Worm (Caenorhabditis elegans) whole organism, early embryonic: ENCODE measurements around the gene rabx-5.

Experiments used
- B0310.2 ChIP-seq: sonication (generic microtip); optimal IDR thresholded peaks from 2 replicates; lab custom pipeline; 2016; ENCODE audit warnings: mild to moderate bottlenecking, missing genetic modification characterization, missing compliant biosample characterization
- F13C5.2 ChIP-seq: sonication (generic microtip); optimal IDR thresholded peaks from 2 replicates; lab custom pipeline; 2017; ENCODE audit warnings: mild to moderate bottlenecking, missing genetic modification characterization, inconsistent platforms, missing compliant biosample characterization
- aly-1 ChIP-seq: sonication (generic microtip); optimal IDR thresholded peaks from 2 replicates; lab custom pipeline; 2016; ENCODE audit warnings: missing genetic modification characterization, missing compliant biosample characterization
- ama-1 ChIP-seq: fragments of 150-350 bp; optimal IDR thresholded peaks from 2 replicates; lab custom pipeline; 2014
- ceh-13 ChIP-seq: fragments of 200-800 bp; sonication (Bioruptor generic); optimal IDR thresholded peaks from 2 replicates; lab custom pipeline; 2018; ENCODE audit warnings: mild to moderate bottlenecking, missing genetic modification characterization, missing compliant biosample characterization
- ceh-36 ChIP-seq: sonication (generic microtip); optimal IDR thresholded peaks from 2 replicates; lab custom pipeline; 2016; ENCODE audit warnings: missing genetic modification characterization, inconsistent platforms, missing compliant biosample characterization
- ets-7 ChIP-seq: sonication (generic microtip); optimal IDR thresholded peaks from 2 replicates; lab custom pipeline; 2016; ENCODE audit warnings: missing genotype, missing genetic modification characterization, missing compliant biosample characterization
- flt-1 ChIP-seq: fragments of 200-800 bp; sonication (Bioruptor generic); IDR thresholded peaks from 2 replicates; pipeline ENCODE4 v1.3.6; 2022; ENCODE audit warnings: missing genetic modification characterization, missing compliant biosample characterization
- hmbx-1 ChIP-seq: sonication (generic microtip); optimal IDR thresholded peaks from 2 replicates; lab custom pipeline; 2016; ENCODE audit warnings: mild to moderate bottlenecking, missing genetic modification characterization, missing compliant biosample characterization
- hmg-4 ChIP-seq: fragments of 200-800 bp; sonication (Bioruptor generic); optimal IDR thresholded peaks from 2 replicates; lab custom pipeline; 2018; ENCODE audit warnings: mild to moderate bottlenecking, missing genetic modification characterization, missing compliant biosample characterization
- hnd-1 ChIP-seq: sonication (generic microtip); optimal IDR thresholded peaks from 2 replicates; lab custom pipeline; 2016; ENCODE audit warnings: missing genetic modification characterization, missing compliant biosample characterization
- pes-1 ChIP-seq: fragments of 200-800 bp; sonication (Bioruptor generic); IDR thresholded peaks from 2 replicates; pipeline ENCODE4 v1.3.6; 2022; ENCODE audit warnings: missing genetic modification reagents, missing genetic modification characterization, missing compliant biosample characterization
- scrt-1 ChIP-seq: fragments of 200-800 bp; sonication (Bioruptor generic); IDR thresholded peaks from 2 replicates; pipeline ENCODE4 v1.3.6; 2022; ENCODE audit warnings: missing genetic modification characterization, missing compliant biosample characterization
- sea-1 ChIP-seq: fragments of 200-800 bp; sonication (Bioruptor generic); conservative IDR thresholded peaks from 2 replicates; pipeline ENCODE4 v1.3.6; 2022; ENCODE audit warnings: missing genetic modification characterization, missing compliant biosample characterization
- tbx-11 ChIP-seq: fragments of 200-800 bp; sonication (Bioruptor generic); IDR thresholded peaks from 2 replicates; pipeline ENCODE4 v1.3.6; 2022; ENCODE audit warnings: missing genetic modification characterization, missing compliant biosample characterization
- tbx-37 ChIP-seq: fragments of 200-800 bp; sonication (Bioruptor generic); conservative IDR thresholded peaks from 2 replicates; pipeline ENCODE4 v1.3.6; 2022; ENCODE audit warnings: missing genetic modification reagents, missing genetic modification characterization, missing compliant biosample characterization
- tra-4 ChIP-seq: sonication (generic microtip); optimal IDR thresholded peaks from 2 replicates; lab custom pipeline; 2017; ENCODE audit warnings: missing genetic modification characterization, missing compliant biosample characterization

The rabx-5 gene

DNA sequence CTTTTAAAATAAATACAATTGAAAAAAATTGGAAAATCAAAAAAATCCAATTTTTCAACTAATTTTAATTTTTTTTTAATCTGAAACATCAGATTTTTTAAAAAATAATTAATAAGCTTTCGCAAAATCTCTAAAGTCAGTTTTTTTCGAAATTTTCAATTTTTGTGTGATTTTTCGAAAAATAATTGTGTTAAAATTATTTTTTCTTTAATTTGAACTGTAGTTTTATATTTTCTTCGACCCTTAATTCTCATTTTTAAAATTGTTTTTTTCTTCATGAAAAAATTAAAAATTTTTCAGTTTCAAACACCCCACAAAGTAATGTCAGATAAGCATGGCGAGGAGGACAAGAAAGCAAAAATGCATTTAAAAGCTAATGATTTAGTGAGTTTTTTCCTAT lies at the start of gene rabx-5:
TSS of gene rabx-5 (plus strand) at position 301 of the 400 bp plus-strand sequence.
- TF ChIP-seq tbx-37 (GFP tag; lab: Robert Waterston, UW): no peak
- no peak for TF ChIP-seq flt-1 (GFP tag; lab: Robert Waterston, UW)
- TF ChIP-seq hnd-1: no peak
- TF ChIP-seq hmbx-1 (tag; lab: Kevin White, UChicago): no peak
- no peak for TF ChIP-seq F13C5.2 (tag; lab: Kevin White, UChicago)
- no peak for TF ChIP-seq tra-4 (tag; lab: Kevin White, UChicago)
- TF ChIP-seq scrt-1 (GFP tag; lab: Robert Waterston, UW): no peak

DNA sequence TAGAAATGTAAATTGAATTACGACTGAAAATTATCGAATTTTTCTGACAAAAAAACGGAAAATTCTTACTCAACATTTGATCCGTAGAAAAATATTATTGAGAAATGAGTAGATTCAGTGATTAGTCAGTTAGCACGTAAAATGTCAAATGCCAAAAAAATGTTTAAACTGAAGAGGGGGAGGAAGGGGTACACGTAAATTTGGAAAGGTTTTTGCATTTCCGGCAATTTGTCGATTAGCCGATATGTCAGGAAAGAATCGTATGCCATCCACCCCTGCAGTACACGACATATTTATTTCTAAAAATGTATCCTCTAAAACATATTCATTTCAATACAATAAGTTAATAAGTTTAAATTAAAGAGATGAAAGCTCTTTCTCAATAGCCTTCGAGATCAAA lies 47.2 kb upstream of the rabx-5 start, which contains the start of gene T21C12.4:
TSS of gene T21C12.4 (minus strand) at position 101 of the 400 bp plus-strand sequence.
- TF ChIP-seq hmg-4 (no peak), flt-1 (GFP tag; lab: Robert Waterston, UW) (no peak), sea-1 (GFP tag; lab: Robert Waterston, UW) (no peak), hmbx-1 (tag; lab: Kevin White, UChicago) (no peak), tbx-37 (GFP tag; lab: Robert Waterston, UW) (no peak), ama-1 (lab: Kevin White, UChicago) (no peak), hnd-1 (no peak), tbx-11 (GFP tag; lab: Robert Waterston, UW) (no peak), scrt-1 (GFP tag; lab: Robert Waterston, UW) (no peak), F13C5.2 (tag; lab: Kevin White, UChicago) (no peak), ceh-36 (tag; lab: Kevin White, UChicago) (no peak), ceh-13 (no peak), aly-1 (tag; lab: Kevin White, UChicago) (no peak), ets-7 (tag; lab: Kevin White, UChicago) (no peak), B0310.2 (tag; lab: Kevin White, UChicago) (no peak)

DNA sequence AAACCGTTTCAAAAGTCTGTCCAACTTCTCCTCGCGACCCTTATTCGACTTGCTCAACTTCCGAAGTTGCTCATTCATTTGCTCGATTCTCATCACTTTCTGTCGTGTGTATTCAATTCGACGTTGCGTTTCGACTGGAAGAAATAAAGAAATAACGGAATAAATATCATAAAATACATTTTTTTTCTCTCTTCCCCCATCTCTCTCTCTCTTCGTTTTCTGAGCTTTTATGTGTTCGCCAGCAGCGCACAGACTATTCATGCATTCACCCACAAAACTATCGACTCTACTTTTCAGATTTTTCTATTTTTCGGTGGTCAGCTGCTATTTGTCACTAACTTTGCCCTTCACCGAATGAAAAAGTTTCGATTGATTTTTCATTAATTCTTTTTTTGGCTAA lies 44.9 kb upstream of the rabx-5 start, which contains the start of gene rab-30:
TSS of gene rab-30 (plus strand) at position 301 of the 400 bp plus-strand sequence.
- TF ChIP-seq ets-7 (tag; lab: Kevin White, UChicago) (no peak), aly-1 (tag; lab: Kevin White, UChicago) (no peak), hnd-1 (no peak), tbx-37 (GFP tag; lab: Robert Waterston, UW) (no peak), tbx-11 (GFP tag; lab: Robert Waterston, UW) (no peak), ama-1 (lab: Kevin White, UChicago) (no peak), pes-1 (GFP tag; lab: Robert Waterston, UW) (no peak), ceh-13 (no peak), flt-1 (GFP tag; lab: Robert Waterston, UW) (no peak), tra-4 (tag; lab: Kevin White, UChicago) (no peak), sea-1 (GFP tag; lab: Robert Waterston, UW) (no peak), F13C5.2 (tag; lab: Kevin White, UChicago) (no peak), ceh-36 (tag; lab: Kevin White, UChicago) (no peak), hmg-4 (no peak), scrt-1 (GFP tag; lab: Robert Waterston, UW) (no peak), B0310.2 (tag; lab: Kevin White, UChicago) (no peak), hmbx-1 (tag; lab: Kevin White, UChicago) (no peak)

DNA sequence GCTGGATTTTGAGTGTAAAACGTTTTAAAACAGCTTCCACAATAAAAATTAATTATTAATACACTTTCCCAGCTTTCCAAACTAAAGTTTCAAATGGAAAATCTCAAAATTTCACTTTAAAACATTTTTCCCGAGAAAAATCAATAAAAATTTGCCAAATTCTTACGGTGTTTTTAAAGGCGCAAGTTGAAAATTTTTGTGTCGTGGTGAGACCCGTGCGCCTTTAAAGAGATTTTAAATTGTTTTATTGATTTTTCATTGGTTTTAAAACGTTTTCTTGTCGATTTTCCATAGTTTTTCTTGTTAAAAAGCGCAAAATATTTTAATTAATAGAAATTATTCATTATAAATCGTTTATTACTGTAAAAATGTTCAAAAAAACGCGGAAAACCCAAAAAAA lies 43.2 kb upstream of the rabx-5 start, which contains the start of gene Y45F3A.1:
TSS of gene Y45F3A.1 (minus strand) at position 12 of the 400 bp plus-strand sequence.
- TF ChIP-seq ceh-36 (tag; lab: Kevin White, UChicago): no peak
- TF ChIP-seq sea-1 (GFP tag; lab: Robert Waterston, UW): no peak
- no peak for TF ChIP-seq tbx-37 (GFP tag; lab: Robert Waterston, UW)
- no peak for TF ChIP-seq ceh-13
- no peak for TF ChIP-seq ama-1 (lab: Kevin White, UChicago)
- TF ChIP-seq scrt-1 (GFP tag; lab: Robert Waterston, UW): no peak
- TF ChIP-seq hnd-1: no peak
- no peak for TF ChIP-seq flt-1 (GFP tag; lab: Robert Waterston, UW)
- TF ChIP-seq pes-1 (GFP tag; lab: Robert Waterston, UW): no peak
- TF ChIP-seq hmg-4: no peak
- TF ChIP-seq aly-1 (tag; lab: Kevin White, UChicago): no peak
- no peak for TF ChIP-seq tbx-11 (GFP tag; lab: Robert Waterston, UW)
- TF ChIP-seq tra-4 (tag; lab: Kevin White, UChicago): no peak
- TF ChIP-seq B0310.2 (tag; lab: Kevin White, UChicago): no peak

DNA sequence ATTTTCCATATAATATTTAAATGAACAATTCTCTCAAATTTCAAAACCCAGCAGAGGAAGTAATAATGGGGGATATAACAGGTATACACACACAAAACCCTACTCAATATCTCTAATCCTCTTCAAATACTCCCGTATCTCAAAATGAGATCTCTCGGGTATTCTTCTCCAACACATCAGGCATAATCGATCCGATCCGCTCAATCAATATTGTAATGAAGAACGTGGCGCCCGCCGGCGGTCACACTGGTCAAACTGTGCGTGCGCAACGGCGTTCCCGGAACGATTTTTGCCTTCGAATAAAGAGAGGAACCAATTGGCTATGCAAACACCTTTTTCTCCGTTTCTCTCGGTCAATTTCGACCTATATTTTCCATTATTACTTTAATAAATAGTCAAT lies 42.6 kb upstream of the rabx-5 start:
- no peak for TF ChIP-seq hnd-1
- TF ChIP-seq B0310.2 (tag; lab: Kevin White, UChicago): no peak
- TF ChIP-seq hmg-4: no peak
- TF ChIP-seq scrt-1 (GFP tag; lab: Robert Waterston, UW): no peak
- TF ChIP-seq ets-7 (tag; lab: Kevin White, UChicago): no peak
- TF ChIP-seq ama-1 (lab: Kevin White, UChicago): no peak
- no peak for TF ChIP-seq tbx-37 (GFP tag; lab: Robert Waterston, UW)
- TF ChIP-seq pes-1 (GFP tag; lab: Robert Waterston, UW): no peak
- TF ChIP-seq tbx-11 (GFP tag; lab: Robert Waterston, UW): no peak
- TF ChIP-seq tra-4 (tag; lab: Kevin White, UChicago): no peak
- no peak for TF ChIP-seq F13C5.2 (tag; lab: Kevin White, UChicago)
- no peak for TF ChIP-seq hmbx-1 (tag; lab: Kevin White, UChicago)
- no peak for TF ChIP-seq ceh-36 (tag; lab: Kevin White, UChicago)
- TF ChIP-seq aly-1 (tag; lab: Kevin White, UChicago): no peak
- TF ChIP-seq flt-1 (GFP tag; lab: Robert Waterston, UW): no peak
- TF ChIP-seq sea-1 (GFP tag; lab: Robert Waterston, UW): no peak
- no peak for TF ChIP-seq ceh-13

DNA sequence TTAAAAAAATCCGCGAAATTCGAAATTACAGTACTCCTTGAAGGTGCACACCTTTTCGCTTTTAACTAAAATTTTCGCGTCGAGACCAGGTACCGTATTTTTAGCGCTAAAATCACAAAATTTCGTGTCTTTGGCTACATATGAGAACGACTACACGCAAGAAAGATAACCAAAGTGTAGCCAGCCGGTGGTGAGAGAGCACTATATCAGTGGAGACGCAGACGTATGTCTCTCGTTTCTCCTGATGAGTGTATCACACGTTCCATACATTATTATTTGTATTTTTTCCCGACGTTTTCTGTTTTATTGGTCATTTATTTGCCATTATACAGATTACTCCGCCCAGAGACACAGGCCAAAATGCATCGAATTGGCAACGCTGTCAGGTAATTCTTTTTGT lies 39.2 kb upstream of the rabx-5 start, which contains the start of gene acdh-11:
TSS of gene acdh-11 (plus strand) at position 333 of the 400 bp plus-strand sequence.
- TF ChIP-seq hmbx-1 (tag; lab: Kevin White, UChicago) (no peak), hmg-4 (no peak), tbx-11 (GFP tag; lab: Robert Waterston, UW) (no peak), scrt-1 (GFP tag; lab: Robert Waterston, UW) (no peak), B0310.2 (tag; lab: Kevin White, UChicago) (no peak)

DNA sequence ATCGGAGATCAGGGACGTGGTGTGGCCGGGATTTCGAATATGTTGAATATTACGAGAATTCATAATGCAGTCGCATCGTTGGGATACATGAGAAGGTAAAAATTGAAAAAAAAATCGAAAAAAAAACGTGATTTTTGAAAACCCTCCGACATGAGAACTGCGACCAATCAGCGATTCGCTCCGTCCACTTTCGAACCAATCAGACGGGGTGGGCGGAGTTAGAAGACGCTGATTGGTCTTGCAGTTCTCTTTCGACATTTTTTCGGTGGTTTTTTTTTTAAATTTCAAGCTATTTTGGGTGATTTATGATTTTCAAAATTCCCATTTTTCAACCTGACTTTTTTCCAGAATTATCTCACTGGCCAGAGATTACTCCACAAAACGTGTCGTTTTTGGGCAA lies 35.9 kb upstream of the rabx-5 start:
- TF ChIP-seq B0310.2 (tag; lab: Kevin White, UChicago): no peak
- no peak for TF ChIP-seq ets-7 (tag; lab: Kevin White, UChicago)
- no peak for TF ChIP-seq F13C5.2 (tag; lab: Kevin White, UChicago)
- no peak for TF ChIP-seq ceh-13
- no peak for TF ChIP-seq tbx-11 (GFP tag; lab: Robert Waterston, UW)
- TF ChIP-seq hmg-4: no peak
- TF ChIP-seq ama-1 (lab: Kevin White, UChicago): no peak
- TF ChIP-seq pes-1 (GFP tag; lab: Robert Waterston, UW): no peak
- no peak for TF ChIP-seq flt-1 (GFP tag; lab: Robert Waterston, UW)
- TF ChIP-seq ceh-36 (tag; lab: Kevin White, UChicago): no peak
- TF ChIP-seq hnd-1: no peak
